Fruit fly (Drosophila melanogaster): ENCODE measurements around the gene OtopLa.
A peak's percentile ranks its signal among the peaks of the same experiment; 100 is the strongest.

Gene OtopLa

DNA sequence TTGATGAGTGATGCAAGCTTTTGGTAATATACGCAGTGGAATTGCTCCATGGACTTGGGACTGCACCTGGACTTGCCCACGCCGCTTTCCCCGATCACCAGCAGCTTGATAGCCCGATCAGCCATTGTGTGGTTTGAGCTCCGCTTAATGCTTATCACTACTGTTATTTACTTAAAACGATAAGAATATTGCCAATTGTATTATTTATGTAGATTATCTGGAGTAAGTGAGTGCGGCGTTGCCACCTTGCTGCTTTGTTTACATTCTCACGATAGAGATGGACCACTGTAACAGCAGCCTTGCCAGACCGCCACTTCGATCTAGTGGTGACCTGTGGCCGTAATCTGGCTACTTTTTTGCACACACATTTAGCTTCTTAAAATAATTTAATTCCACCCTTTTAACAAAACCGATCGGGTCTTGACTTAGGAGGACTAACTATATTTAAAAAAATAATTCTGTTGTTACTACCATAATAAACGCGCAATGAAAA is 23.3 kb upstream of the OtopLa start, which contains the start of gene Rab18 (continued):
- TF ChIP-seq Dbx (GFP tag; IDR thresholded peaks at IDR 0.05), result peak; percentile 55; the same call in 1 of the 3 replicates
- no peak for TF ChIP-seq Meics (GFP tag; optimal IDR thresholded peaks at IDR 0.05)
- peak; percentile 52 for TF ChIP-seq slp2 (GFP tag; optimal IDR thresholded peaks at IDR 0.05)
- TF ChIP-seq cwo (GFP tag; optimal IDR thresholded peaks at IDR 0.05), result no peak
- no peak for TF ChIP-seq CG13894 (tag; optimal IDR thresholded peaks at IDR 0.05)
- no peak for TF ChIP-seq B-H2 (GFP tag; optimal IDR thresholded peaks at IDR 0.05)
- TF ChIP-seq CG2875 (GFP tag; optimal IDR thresholded peaks at IDR 0.05), result no peak
- TF ChIP-seq slou (GFP tag; optimal IDR thresholded peaks at IDR 0.05), result no peak
- TF ChIP-seq al (GFP tag; IDR thresholded peaks at IDR 0.05), result peak; percentile 32; the same call in 1 of the 2 replicates
- TF ChIP-seq CG10979 (tag; optimal IDR thresholded peaks at IDR 0.05), result no peak
- no peak for TF ChIP-seq kah (GFP tag; optimal IDR thresholded peaks at IDR 0.05)
- TF ChIP-seq Side (GFP tag; optimal IDR thresholded peaks at IDR 0.05), result peak; percentile 3
- 0 out of 2 replicates have a peak, but pooled peaks have one; percentile 26 for TF ChIP-seq cas (GFP tag; IDR thresholded peaks at IDR 0.05)
- TF ChIP-seq GATAe (GFP tag; conservative IDR thresholded peaks at IDR 0.05), result no peak
- TF ChIP-seq Hsf (GFP tag; optimal IDR thresholded peaks at IDR 0.05), result peak; percentile 27
- TF ChIP-seq rib (GFP tag; IDR thresholded peaks at IDR 0.05), result no peak
- TF ChIP-seq CG15011 (GFP tag; optimal IDR thresholded peaks at IDR 0.05), result no peak
- no peak for TF ChIP-seq CG14965 (GFP tag; optimal IDR thresholded peaks at IDR 0.05; ENCODE audit: borderline replicate concordance)
- TF ChIP-seq NFAT (GFP tag; IDR thresholded peaks at IDR 0.05), result peak; percentile 72
- no peak for TF ChIP-seq sim (GFP tag; IDR thresholded peaks at IDR 0.05)
- TF ChIP-seq ro (GFP tag; IDR thresholded peaks at IDR 0.05), result no peak
- TF ChIP-seq BtbVII (GFP tag; optimal IDR thresholded peaks at IDR 0.05), result no peak
- TF ChIP-seq CG17385 (GFP tag; optimal IDR thresholded peaks at IDR 0.05), result no peak
- TF ChIP-seq zen (tag; optimal IDR thresholded peaks at IDR 0.05), result peak; percentile 18
- TF ChIP-seq CG11504 (tag; optimal IDR thresholded peaks at IDR 0.05), result no peak
- no peak for TF ChIP-seq ATbp (GFP tag; optimal IDR thresholded peaks at IDR 0.05)
- TF ChIP-seq CG3163 (GFP tag; optimal IDR thresholded peaks at IDR 0.05), result no peak
- TF ChIP-seq fu2 (GFP tag; optimal IDR thresholded peaks at IDR 0.05), result peak; percentile 20
- TF ChIP-seq Sry-β (GFP tag; optimal IDR thresholded peaks at IDR 0.05), result peak; percentile 80
- no peak for TF ChIP-seq Asciz (GFP tag; optimal IDR thresholded peaks at IDR 0.05)
- TF ChIP-seq sisA (GFP tag; IDR thresholded peaks at IDR 0.05), result peak; percentile 51
- TF ChIP-seq CG7745 (tag; optimal IDR thresholded peaks at IDR 0.05), result no peak
- TF ChIP-seq bigmax (GFP tag; optimal IDR thresholded peaks at IDR 0.05), result no peak
- no peak for TF ChIP-seq CG8388 (GFP tag; optimal IDR thresholded peaks at IDR 0.05)
- peak; percentile 3 to 35 for TF ChIP-seq dpn (GFP tag; optimal IDR thresholded peaks at IDR 0.05)
- no peak for TF ChIP-seq Sox100B (GFP tag; optimal IDR thresholded peaks at IDR 0.05)
- peak; percentile 7; the same call in 1 of the 2 replicates for TF ChIP-seq Rx (GFP tag; IDR thresholded peaks at IDR 0.05)
- TF ChIP-seq zfh2 (GFP tag; optimal IDR thresholded peaks at IDR 0.05), result peak; percentile 44
- no peak for TF ChIP-seq CG2116 (GFP tag; optimal IDR thresholded peaks at IDR 0.05)
- TF ChIP-seq CG6765 (GFP tag; optimal IDR thresholded peaks at IDR 0.05), result no peak
- TF ChIP-seq CG6791 (GFP tag; IDR thresholded peaks at IDR 0.05; ENCODE audit: partially characterized antibody), result peak; percentile 69
- 0 out of 3 replicates have a peak, but pooled peaks have one; percentile 33 for TF ChIP-seq dysf (GFP tag; IDR thresholded peaks at IDR 0.05)
- TF ChIP-seq CG9609 (GFP tag; optimal IDR thresholded peaks at IDR 0.05), result peak; percentile 29
- peak; percentile 13; the same call in 1 of the 2 replicates for TF ChIP-seq sob (GFP tag; IDR thresholded peaks at IDR 0.05)
- TF ChIP-seq yki (optimal IDR thresholded peaks at IDR 0.05), result no peak
- TF ChIP-seq shn (GFP tag; optimal IDR thresholded peaks at IDR 0.05), result no peak
- no peak for TF ChIP-seq danr (GFP tag; IDR thresholded peaks at IDR 0.05)
- peak; percentile 28 for TF ChIP-seq NfI (GFP tag; optimal IDR thresholded peaks at IDR 0.05)
- TF ChIP-seq corto (GFP tag; optimal IDR thresholded peaks at IDR 0.05), result no peak
- TF ChIP-seq CG17361 (GFP tag; IDR thresholded peaks at IDR 0.05), result peak; percentile 9; the same call in 1 of the 3 replicates
- TF ChIP-seq CG10366 (GFP tag; IDR thresholded peaks at IDR 0.05), result peak; percentile 17; the same call in 1 of the 2 replicates
